Worm (Caenorhabditis elegans) whole organism, L3 larva: ENCODE measurements around the gene gcy-22.
A peak's percentile ranks its signal among the peaks of the same experiment; 100 is the strongest.

Experiments
- R02D3.7 ChIP-seq: fragments of 150-350 bp; optimal IDR thresholded peaks from 2 replicates; lab custom pipeline; 2014; ENCODE audit warnings: missing biosample characterization, missing genetic modification characterization
- ZK546.5 ChIP-seq: sonication (generic microtip); optimal IDR thresholded peaks from 2 replicates; lab custom pipeline; 2017; ENCODE audit warnings: missing biosample characterization, missing genetic modification characterization
- aly-2 ChIP-seq: fragments of 150-350 bp; optimal IDR thresholded peaks from 2 replicates; lab custom pipeline; 2014; ENCODE audit warnings: missing biosample characterization, missing genetic modification characterization
- ama-1 ChIP-seq: fragments of 150-350 bp; optimal IDR thresholded peaks from 2 replicates; lab custom pipeline; 2018
- ceh-16 ChIP-seq: sonication (generic microtip); optimal IDR thresholded peaks from 2 replicates; lab custom pipeline; 2017; ENCODE audit warnings: missing biosample characterization, missing genetic modification characterization
- ceh-28 ChIP-seq: fragments of 150-350 bp; optimal IDR thresholded peaks from 2 replicates; lab custom pipeline; 2014; ENCODE audit warnings: missing biosample characterization, missing genetic modification reagents, missing genetic modification characterization
- ceh-9 ChIP-seq: sonication (generic microtip); optimal IDR thresholded peaks from 2 replicates; lab custom pipeline; 2018; ENCODE audit warnings: missing biosample characterization, missing genetic modification characterization
- daf-12 ChIP-seq: fragments of 150-350 bp; optimal IDR thresholded peaks from 2 replicates; lab custom pipeline; 2014; ENCODE audit warnings: missing biosample characterization, missing genetic modification reagents, missing genetic modification characterization
- egl-5 ChIP-seq: fragments of 150-350 bp; optimal IDR thresholded peaks from 2 replicates; lab custom pipeline; 2017; ENCODE audit warnings: missing biosample characterization, missing genetic modification reagents, missing genetic modification characterization, inconsistent platforms
- elt-1 ChIP-seq: fragments of 150-350 bp; optimal IDR thresholded peaks from 2 replicates; lab custom pipeline; 2014; ENCODE audit warnings: missing biosample characterization, missing genetic modification characterization
- elt-3 ChIP-seq, 3 experiments: fragments of 150-350 bp in 1 of 3; sonication (generic microtip) in 2 of 3; optimal IDR thresholded peaks; 2 replicates in 2 of 3; 4 replicates in 1 of 3; lab custom pipeline; 2014 to 2017; ENCODE audit warnings: missing biosample characterization in 3 of 3, missing genetic modification characterization in 3 of 3
- eor-1 ChIP-seq, 2 experiments: fragments of 150-350 bp; optimal IDR thresholded peaks; 2 replicates each; lab custom pipeline; 2014 to 2018; ENCODE audit warnings: missing biosample characterization in 2 of 2, missing genetic modification characterization in 2 of 2
- fkh-10 ChIP-seq: sonication (generic microtip); optimal IDR thresholded peaks from 2 replicates; lab custom pipeline; 2017; ENCODE audit warnings: missing biosample characterization, missing genetic modification reagents, missing genetic modification characterization
- fkh-2 ChIP-seq: fragments of 150-350 bp; optimal IDR thresholded peaks from 2 replicates; lab custom pipeline; 2014; ENCODE audit warnings: missing biosample characterization, missing genetic modification reagents, missing genetic modification characterization
- hmg-11 ChIP-seq: sonication (generic microtip); optimal IDR thresholded peaks from 2 replicates; lab custom pipeline; 2016; ENCODE audit warnings: missing genetic modification characterization, missing compliant biosample characterization
- mml-1 ChIP-seq: fragments of 150-350 bp; sonication (generic microtip); optimal IDR thresholded peaks from 3 replicates; lab custom pipeline; 2014; ENCODE audit warnings: missing biosample characterization, missing genetic modification characterization
- nfya-1 ChIP-seq: sonication (generic microtip); optimal IDR thresholded peaks from 2 replicates; lab custom pipeline; 2017; ENCODE audit warnings: missing genetic modification characterization, mild to moderate bottlenecking, missing compliant biosample characterization, antibody characterized with exemption, moderate library complexity; ENCODE audit not compliant: insufficient read depth
- nhr-11 ChIP-seq: fragments of 150-350 bp; optimal IDR thresholded peaks from 2 replicates; lab custom pipeline; 2014; ENCODE audit warnings: missing biosample characterization, missing genetic modification characterization
- nhr-12 ChIP-seq: fragments of 150-350 bp; optimal IDR thresholded peaks from 2 replicates; lab custom pipeline; 2014; ENCODE audit warnings: missing biosample characterization, missing genetic modification characterization
- nhr-23 ChIP-seq: fragments of 150-350 bp; optimal IDR thresholded peaks from 2 replicates; lab custom pipeline; 2014; ENCODE audit warnings: missing biosample characterization, missing genetic modification reagents, missing genetic modification characterization
- nhr-25 ChIP-seq: sonication (generic microtip); optimal IDR thresholded peaks from 2 replicates; lab custom pipeline; 2017; ENCODE audit warnings: missing biosample characterization, missing genetic modification characterization
- nhr-28 ChIP-seq: fragments of 150-350 bp; optimal IDR thresholded peaks from 2 replicates; lab custom pipeline; 2014; ENCODE audit warnings: missing biosample characterization, missing genetic modification characterization
- nhr-43 ChIP-seq: sonication (generic microtip); optimal IDR thresholded peaks from 2 replicates; lab custom pipeline; 2016; ENCODE audit warnings: mild to moderate bottlenecking, missing genetic modification characterization, missing compliant biosample characterization; ENCODE audit not compliant: poor library complexity, severe bottlenecking
- nhr-77 ChIP-seq: fragments of 150-350 bp; optimal IDR thresholded peaks from 2 replicates; lab custom pipeline; 2014; ENCODE audit warnings: missing biosample characterization, missing genetic modification characterization
- pha-4 ChIP-seq: fragments of 150-350 bp; optimal IDR thresholded peaks from 2 replicates; lab custom pipeline; 2014; ENCODE audit warnings: missing biosample characterization, missing genetic modification reagents, missing genetic modification characterization
- sea-2 ChIP-seq: fragments of 150-350 bp; sonication (generic microtip); optimal IDR thresholded peaks from 4 replicates; lab custom pipeline; 2014; ENCODE audit warnings: missing biosample characterization, missing genetic modification reagents, missing genetic modification characterization
- snpc-4 ChIP-seq: fragments of 150-350 bp; optimal IDR thresholded peaks from 2 replicates; lab custom pipeline; 2014; ENCODE audit warnings: missing biosample characterization, missing genetic modification characterization
- unc-39 ChIP-seq: sonication (generic microtip); optimal IDR thresholded peaks from 4 replicates; lab custom pipeline; 2017; ENCODE audit warnings: missing biosample characterization, missing genetic modification characterization
- unc-62 ChIP-seq: fragments of 150-350 bp; sonication (generic microtip); optimal IDR thresholded peaks from 4 replicates; lab custom pipeline; 2014; ENCODE audit warnings: missing biosample characterization, missing genetic modification reagents, missing genetic modification characterization
- zag-1 ChIP-seq: fragments of 150-350 bp; optimal IDR thresholded peaks from 2 replicates; lab custom pipeline; 2014; ENCODE audit warnings: missing biosample characterization, missing genetic modification characterization

Gene gcy-22

DNA sequence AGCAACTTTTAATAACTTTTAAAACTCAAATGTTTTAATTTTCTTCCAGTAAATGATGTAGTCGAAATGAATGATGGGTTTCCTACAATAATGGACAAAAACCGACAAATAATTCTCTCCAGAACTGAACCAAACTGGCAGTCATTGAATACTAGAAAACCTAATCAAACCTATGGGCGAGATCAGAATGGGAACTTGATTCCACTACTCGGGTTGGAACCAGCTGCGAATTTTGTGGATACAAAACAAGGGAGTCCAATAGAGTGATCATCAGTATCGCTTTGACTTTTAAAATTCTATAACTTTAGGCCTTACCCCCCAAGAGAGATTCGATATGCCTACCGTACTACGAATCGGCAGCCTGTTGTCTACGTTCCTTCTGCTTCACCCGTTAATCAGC lies 1.8 kb upstream of the gcy-22 start:
- TF ChIP-seq nhr-11 (tag; lab: Kevin White, UChicago), result no peak
- no peak for TF ChIP-seq aly-2
- no peak for TF ChIP-seq snpc-4 (tag; lab: Kevin White, UChicago)
- TF ChIP-seq nhr-12, result no peak
- TF ChIP-seq nhr-77, result no peak
- no peak for TF ChIP-seq eor-1 (tag; optimal IDR thresholded peaks at IDR 0.05; lab: Kevin White, UChicago)
- TF ChIP-seq, all 47 proteins: peak for 0

DNA sequence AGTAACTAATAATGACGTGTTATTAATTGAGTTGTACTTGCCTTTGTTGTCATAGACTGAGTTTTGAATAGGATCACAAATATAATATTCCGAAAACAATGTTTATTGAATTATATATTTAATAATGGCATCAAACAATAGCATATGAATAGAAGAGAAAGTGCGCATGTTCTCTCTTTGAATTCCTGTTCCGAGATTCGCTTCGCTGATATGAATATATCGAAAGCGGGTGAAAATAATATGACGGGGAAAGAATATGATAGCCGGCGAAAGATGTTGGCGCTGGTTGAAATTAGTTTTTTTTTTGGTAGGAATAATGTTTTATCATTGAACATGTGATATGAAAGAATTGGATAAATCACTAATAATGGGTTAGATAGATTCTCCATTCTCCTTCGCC lies 4.8 kb downstream of the gcy-22 start, which contains the start of gene T03D8.6:
Gene T03D8.6, minus strand, starts transcription at position 298 of the 400 bp plus-strand sequence.
- TF ChIP-seq ZK546.5 (tag; lab: Kevin White, UChicago) (no peak), elt-1 (tag; lab: Kevin White, UChicago) (no peak)

DNA sequence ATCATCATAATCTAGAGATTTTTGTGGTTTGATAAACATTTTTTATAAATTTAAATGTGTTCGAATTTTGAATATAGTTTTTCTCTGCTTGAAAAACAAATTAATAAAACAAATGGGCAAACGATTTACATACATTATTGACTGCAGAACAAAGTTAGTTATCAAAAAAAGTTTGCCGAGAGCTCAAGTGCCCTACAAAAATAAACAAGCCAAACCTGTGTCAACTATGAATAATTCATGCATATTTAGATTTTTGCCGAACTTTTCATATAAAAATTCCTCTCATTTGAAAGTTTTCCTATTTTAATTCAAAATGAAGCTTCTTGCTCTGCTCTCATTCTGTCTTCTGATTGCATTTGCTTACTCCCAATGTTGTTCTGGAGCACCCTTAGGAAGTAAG lies 9.0 kb downstream of the gcy-22 start, which contains the start of gene sshk-1:
Gene sshk-1, plus strand, starts transcription at position 301 of the 400 bp plus-strand sequence.
- no peak for TF ChIP-seq daf-12 (tag; lab: Kevin White, UChicago)
- no peak for TF ChIP-seq egl-5
- TF ChIP-seq eor-1 (tag; optimal IDR thresholded peaks at IDR 0.05; lab: Kevin White, UChicago), result no peak
- no peak for TF ChIP-seq pha-4
- TF ChIP-seq unc-62, result no peak

DNA sequence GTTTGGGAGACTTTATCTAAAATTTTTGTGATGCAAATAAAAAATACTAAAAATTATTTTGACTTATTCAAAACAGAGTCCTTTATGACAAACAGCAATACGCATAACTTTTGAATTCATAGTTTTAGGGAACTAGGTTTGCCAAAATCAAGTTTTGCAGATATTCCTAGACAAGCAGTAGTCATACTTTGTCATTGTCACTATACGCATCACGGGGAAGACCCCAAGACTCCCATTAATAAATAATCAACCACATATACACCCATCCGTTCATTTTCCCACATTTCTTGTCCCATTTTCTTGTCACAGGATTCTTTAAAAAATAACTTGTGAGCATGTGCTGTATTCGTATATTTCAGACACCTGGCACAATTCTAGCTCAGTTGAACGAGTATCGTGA lies 10.4 kb downstream of the gcy-22 start, which contains the start of gene Y44A6D.7:
Gene Y44A6D.7, plus strand, starts transcription at position 301 of the 400 bp plus-strand sequence.
- no peak for TF ChIP-seq elt-3 (tag; optimal IDR thresholded peaks at IDR 0.05; lab: Kevin White, UChicago)

DNA sequence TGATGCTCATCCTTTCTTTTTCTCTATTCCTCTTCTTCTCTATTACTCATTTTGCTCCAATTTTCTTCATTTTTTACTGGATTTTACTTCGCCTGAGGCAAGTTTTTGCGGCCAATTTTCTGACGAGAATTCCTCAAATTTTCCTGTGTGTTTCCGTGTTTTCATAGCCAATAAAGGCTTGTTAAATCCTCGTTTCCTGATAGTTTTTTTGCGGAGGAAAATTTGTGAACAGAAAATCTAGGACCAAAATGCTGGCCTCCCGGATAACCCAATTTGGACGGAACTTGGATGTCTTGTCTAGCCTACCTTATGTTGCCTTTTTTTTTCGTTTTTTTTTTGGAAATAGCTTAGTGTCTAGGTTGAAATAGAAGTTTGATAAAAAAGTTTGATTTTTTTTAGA lies 11.2 kb downstream of the gcy-22 start:
- TF ChIP-seq ceh-16 (tag; lab: Kevin White, UChicago), result no peak
- no peak for TF ChIP-seq ama-1 (lab: Kevin White, UChicago)
- no peak for TF ChIP-seq nhr-11 (tag; lab: Kevin White, UChicago)
- TF ChIP-seq sea-2 (GFP tag; lab: Kevin White, UChicago), result no peak
- TF ChIP-seq nhr-28 (tag; lab: Kevin White, UChicago), result no peak
- no peak for TF ChIP-seq nhr-25 (tag; lab: Kevin White, UChicago)
- no peak for TF ChIP-seq fkh-10
- TF ChIP-seq ceh-9 (tag; lab: Kevin White, UChicago), result no peak
- no peak for TF ChIP-seq nhr-23
- TF ChIP-seq hmg-11 (tag; lab: Kevin White, UChicago), result no peak
- TF ChIP-seq zag-1, result no peak
- TF ChIP-seq snpc-4 (tag; lab: Kevin White, UChicago), result no peak

ce11 chrV:20807038-20807437 lies 17.8 kb downstream of the gcy-22 start, which contains the start of gene Y44A6D.6:
TSS of gene Y44A6D.6 (plus strand) at chrV:20807338.
- TF ChIP-seq R02D3.7 (tag; lab: Kevin White, UChicago) (no peak), mml-1 (no peak), ceh-28 (tag; lab: Kevin White, UChicago) (no peak), unc-39 (tag; lab: Kevin White, UChicago) (no peak), ceh-16 (tag; lab: Kevin White, UChicago) (no peak), nhr-77 (no peak), nhr-43 (tag; lab: Kevin White, UChicago) (no peak), nfya-1 (tag; lab: Kevin White, UChicago) (no peak), ama-1 (lab: Kevin White, UChicago) (no peak), fkh-2 (tag; lab: Kevin White, UChicago) (no peak)

- peak; percentile 73 for TF ChIP-seq snpc-4 (tag; lab: Kevin White, UChicago)
Measured at ce11 chrV:20803464-20803863, 21.4 kb downstream of the gcy-22 start.
